Fruit fly (Drosophila melanogaster) S2 (cell line): ENCODE measurements around the gene RpL34b.

ENCODE experiments used
- CG8478 ChIP-seq: fragments of >200 bp; optimal IDR thresholded peaks from 2 replicates; lab custom pipeline; 2018
- CTCF ChIP-seq, 2 experiments: fragments of >200 bp; optimal IDR thresholded peaks; 2 replicates each; lab custom pipeline; 2018

Gene RpL34b

dm6 chr3R:9401127-9401603 is at the start of gene RpL34b, which contains the start of gene CG8132:
Gene RpL34b, minus strand, starts transcription at chr3R:9401226.
Gene CG8132, plus strand, starts transcription at chr3R:9401495.
- TF ChIP-seq CG8478 (lab: Kevin White, UChicago) (no peak), CTCF (optimal IDR thresholded peaks at IDR 0.05; lab: Kevin White, UChicago) (peak; percentile 29 to 31)

DNA sequence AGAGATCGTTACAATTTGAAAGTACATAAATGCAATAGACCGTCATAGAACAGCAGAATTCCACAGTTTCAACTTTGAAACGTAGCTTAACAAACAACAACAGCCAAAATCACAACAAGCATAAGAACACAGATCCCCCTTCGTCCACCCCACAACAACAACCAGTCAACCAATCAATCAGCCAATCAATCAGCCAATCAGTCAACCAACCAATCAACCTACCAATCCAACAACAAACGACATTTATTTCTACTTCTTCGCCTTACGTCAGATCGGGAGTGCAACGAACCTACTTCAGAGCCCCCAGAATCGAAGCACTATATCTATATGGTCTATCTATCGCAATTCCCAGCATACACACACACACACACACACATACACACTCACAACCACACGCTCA is 49.6 kb upstream of the RpL34b start:
- no peak for TF ChIP-seq CG8478 (lab: Kevin White, UChicago)
- no peak for TF ChIP-seq CTCF (optimal IDR thresholded peaks at IDR 0.05; lab: Kevin White, UChicago)

dm6 chr3R:9448320-9448719 is 47.3 kb upstream of the RpL34b start:
- TF ChIP-seq CTCF (optimal IDR thresholded peaks at IDR 0.05; lab: Kevin White, UChicago) (no peak), CG8478 (lab: Kevin White, UChicago) (no peak)

dm6 chr3R:9441996-9442395 is 41.0 kb upstream of the RpL34b start:
- no peak for TF ChIP-seq CTCF (optimal IDR thresholded peaks at IDR 0.05; lab: Kevin White, UChicago)
- no peak for TF ChIP-seq CG8478 (lab: Kevin White, UChicago)

- TF ChIP-seq CG8478 (lab: Kevin White, UChicago) (no peak), CTCF (optimal IDR thresholded peaks at IDR 0.05; lab: Kevin White, UChicago) (no peak)
These were observed 40.1 kb upstream of the RpL34b start for dm6 chr3R:9441134-9441533.

dm6 chr3R:9437618-9438017 is 36.6 kb upstream of the RpL34b start:
- no peak for TF ChIP-seq CTCF (optimal IDR thresholded peaks at IDR 0.05; lab: Kevin White, UChicago)
- no peak for TF ChIP-seq CG8478 (lab: Kevin White, UChicago)

- TF ChIP-seq CG8478 (lab: Kevin White, UChicago), result no peak
- TF ChIP-seq CTCF (optimal IDR thresholded peaks at IDR 0.05; lab: Kevin White, UChicago), result no peak
These were observed 35.4 kb upstream of the RpL34b start for dm6 chr3R:9436358-9436972.

DNA sequence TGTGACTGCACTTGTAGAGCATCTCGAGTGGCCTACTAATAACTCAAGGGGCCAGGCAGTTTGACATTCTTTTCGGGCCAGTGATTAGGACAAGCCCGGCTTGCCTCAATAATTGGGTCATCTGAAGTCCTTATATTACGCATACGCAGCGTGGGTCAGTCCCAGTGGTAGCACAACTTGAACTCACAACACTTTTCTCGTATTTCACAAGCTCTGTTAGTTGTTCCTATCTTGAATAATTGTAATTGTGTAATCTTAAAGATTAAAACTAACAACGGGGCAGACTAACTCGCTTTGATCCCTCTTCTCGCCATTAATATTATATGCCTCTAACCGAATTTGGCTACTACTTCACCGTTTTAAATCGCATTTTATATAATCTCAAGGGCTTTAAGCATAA is 34.9 kb upstream of the RpL34b start:
- no peak for TF ChIP-seq CTCF (optimal IDR thresholded peaks at IDR 0.05; lab: Kevin White, UChicago)
- no peak for TF ChIP-seq CG8478 (lab: Kevin White, UChicago)

DNA sequence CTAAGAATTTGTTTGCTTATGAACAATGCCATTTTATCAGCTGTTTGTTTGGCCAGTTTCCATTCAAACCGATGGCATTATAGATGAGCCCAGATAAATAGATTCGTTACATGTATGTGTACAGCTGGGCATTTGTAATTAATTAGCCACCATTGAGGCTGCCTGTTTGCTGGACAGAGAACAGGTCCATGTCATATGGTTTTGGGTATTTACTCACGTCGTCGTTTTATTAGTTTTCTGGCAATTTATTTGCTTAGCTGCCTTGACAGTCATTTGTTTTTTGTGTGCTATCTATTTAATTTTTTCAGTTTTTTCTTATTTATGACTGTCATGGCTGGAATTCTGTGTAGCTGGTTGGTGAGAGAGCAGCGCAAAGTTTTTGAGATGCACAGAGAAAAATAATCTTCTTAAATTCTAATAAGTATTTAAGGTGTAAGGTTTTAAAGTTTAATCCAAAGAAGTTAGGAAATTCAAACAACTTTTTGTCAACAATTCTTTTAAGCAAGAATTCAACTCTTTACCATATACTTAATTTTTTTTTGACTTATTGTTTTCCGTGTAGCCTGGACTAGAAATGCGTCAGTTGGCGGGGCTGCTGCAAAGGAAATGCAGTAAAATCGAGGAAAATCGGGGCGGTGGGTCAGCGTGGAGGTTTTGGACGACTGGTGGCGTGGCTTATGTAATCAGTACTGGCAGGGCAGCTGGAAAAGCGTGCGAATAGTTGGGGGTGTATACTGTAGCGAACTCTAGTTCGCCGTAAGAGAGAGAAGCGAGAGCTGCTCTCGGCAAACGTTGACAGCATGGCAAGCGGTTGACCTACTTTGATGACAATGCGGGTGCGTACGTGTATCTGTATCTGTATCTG is 33.7 kb upstream of the RpL34b start:
- no peak for TF ChIP-seq CTCF (optimal IDR thresholded peaks at IDR 0.05; lab: Kevin White, UChicago)
- no peak for TF ChIP-seq CG8478 (lab: Kevin White, UChicago)

DNA sequence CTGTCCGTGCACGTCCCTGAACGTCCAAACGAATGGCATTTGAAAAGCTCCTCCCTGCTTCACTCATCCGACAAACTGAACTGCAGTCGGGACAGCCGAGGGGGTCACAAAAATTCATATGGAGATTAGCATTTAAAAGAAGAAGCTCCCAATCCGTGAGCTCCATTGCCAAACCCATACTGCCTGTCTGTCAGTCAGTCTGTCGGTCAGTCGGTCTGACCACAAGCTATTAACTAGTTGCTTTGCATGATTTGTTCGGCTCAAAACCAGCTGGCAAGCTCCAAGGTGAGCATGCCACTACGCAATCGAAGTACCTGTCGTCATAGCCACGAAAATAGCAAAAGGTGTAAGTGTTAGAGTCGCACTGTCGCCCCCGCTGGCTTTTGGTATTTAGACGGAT is 32.7 kb upstream of the RpL34b start:
- TF ChIP-seq CG8478 (lab: Kevin White, UChicago), result no peak
- no peak for TF ChIP-seq CTCF (optimal IDR thresholded peaks at IDR 0.05; lab: Kevin White, UChicago)

- no peak for TF ChIP-seq CG8478 (lab: Kevin White, UChicago)
- TF ChIP-seq CTCF (optimal IDR thresholded peaks at IDR 0.05; lab: Kevin White, UChicago), result no peak
These were observed 32.2 kb upstream of the RpL34b start for dm6 chr3R:9433270-9433669.

- no peak for TF ChIP-seq CG8478 (lab: Kevin White, UChicago)
- no peak for TF ChIP-seq CTCF (optimal IDR thresholded peaks at IDR 0.05; lab: Kevin White, UChicago)
These were observed 29.6 kb upstream of the RpL34b start for dm6 chr3R:9430344-9431253.

- TF ChIP-seq CTCF (optimal IDR thresholded peaks at IDR 0.05; lab: Kevin White, UChicago) (no peak), CG8478 (lab: Kevin White, UChicago) (no peak)
These were observed 28.0 kb upstream of the RpL34b start for dm6 chr3R:9428988-9429387.

DNA sequence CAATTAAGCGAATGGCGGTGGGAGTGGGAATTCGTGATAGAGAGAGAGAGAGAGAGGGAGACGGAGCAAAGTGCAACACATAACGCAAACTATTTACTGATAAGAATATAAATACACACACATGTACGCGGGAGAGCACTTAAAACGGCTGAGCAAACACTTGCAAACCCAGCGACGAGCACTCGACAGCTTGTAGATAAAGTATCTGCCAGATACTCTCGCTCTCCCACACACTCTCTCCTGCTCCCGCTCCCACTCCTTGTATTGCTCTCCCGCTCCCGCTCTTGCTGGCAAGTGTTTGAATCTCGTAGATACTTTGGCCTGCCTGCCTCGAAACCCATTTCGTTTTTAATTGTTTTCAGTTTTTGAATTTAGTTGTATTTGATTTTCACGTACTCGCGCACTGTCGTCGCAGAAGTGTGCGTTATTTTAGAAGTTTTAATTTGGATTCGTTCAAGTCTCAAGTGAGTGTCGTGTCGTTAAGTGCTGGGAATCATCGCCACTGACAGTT is 27.2 kb upstream of the RpL34b start:
- TF ChIP-seq CG8478 (lab: Kevin White, UChicago), result no peak
- TF ChIP-seq CTCF (optimal IDR thresholded peaks at IDR 0.05; lab: Kevin White, UChicago), result no peak
